Fruit fly (Drosophila melanogaster): Measurements from ENCODE around the gene CG42714.

Gene CG42714

DNA sequence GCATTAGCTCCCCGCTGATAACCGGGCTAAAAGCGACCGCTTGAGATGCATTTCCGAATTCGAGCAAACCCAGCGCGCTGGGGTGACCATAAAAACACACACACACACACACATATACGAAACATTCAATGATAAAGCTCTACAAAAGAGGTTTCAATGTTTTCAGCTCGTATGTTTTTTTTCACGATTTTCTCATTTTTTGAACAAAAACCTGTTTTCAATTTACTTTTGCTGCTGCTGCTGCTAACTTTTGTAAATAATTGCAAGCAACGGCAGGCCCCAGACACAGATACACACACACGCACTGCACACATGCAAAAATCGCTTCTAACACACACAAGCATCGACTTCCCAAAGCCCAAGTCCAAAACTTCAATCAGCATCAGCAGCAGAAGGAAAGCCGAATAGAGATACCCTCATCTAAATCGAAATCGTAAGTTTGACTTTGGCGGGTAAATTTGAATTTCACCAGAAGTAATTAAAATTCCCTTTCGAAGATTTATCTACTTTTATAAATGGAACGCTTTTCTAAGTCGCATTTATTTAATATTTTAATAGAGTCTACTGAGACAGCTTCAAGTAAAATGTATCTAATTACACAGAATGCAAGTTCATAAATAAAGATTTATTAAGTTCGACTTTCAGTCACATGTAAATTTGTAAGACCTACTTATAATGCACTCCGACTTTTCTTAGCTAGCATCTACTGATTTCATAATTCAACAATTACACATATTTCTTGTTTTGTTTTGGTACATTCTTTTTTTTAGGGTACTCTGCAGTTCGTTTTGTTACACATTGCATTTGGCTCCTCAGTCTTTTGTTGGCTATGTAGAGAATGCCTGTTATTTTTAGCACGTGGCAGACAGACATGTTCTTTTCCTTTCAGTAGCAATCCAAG is 15.6 kb upstream of the CG42714 start:
- no peak for TF ChIP-seq CG8159 (tag; optimal IDR thresholded peaks at IDR 0.05)
- no peak for TF ChIP-seq Snoo (tag; optimal IDR thresholded peaks at IDR 0.05)
- no peak for TF ChIP-seq gl (tag; optimal IDR thresholded peaks at IDR 0.05)
- peak; percentile 71 for TF ChIP-seq CG12605 (GFP tag; IDR thresholded peaks at IDR 0.05)
- no peak for TF ChIP-seq rn (GFP tag; IDR thresholded peaks at IDR 0.05)
- TF ChIP-seq CG32121 (GFP tag; IDR thresholded peaks at IDR 0.05): peak; percentile 56; the same call in 1 of the 2 replicates
- TF ChIP-seq EcR (GFP tag; optimal IDR thresholded peaks at IDR 0.05): no peak
- TF ChIP-seq Ets98B (GFP tag; IDR thresholded peaks at IDR 0.05): peak; percentile 68
- peak; percentile 58; the same call in 2 of the 3 replicates for TF ChIP-seq CG4496 (GFP tag; IDR thresholded peaks at IDR 0.05)
- peak; percentile 37 for TF ChIP-seq CG13204 (GFP tag; optimal IDR thresholded peaks at IDR 0.05)
- TF ChIP-seq fd96Ca (GFP tag; IDR thresholded peaks at IDR 0.05): peak; percentile 63; the same call in 2 of the 3 replicates
- TF ChIP-seq CG14655 (GFP tag; optimal IDR thresholded peaks at IDR 0.05): peak; percentile 39
- TF ChIP-seq CG10348 (GFP tag; IDR thresholded peaks at IDR 0.05): no peak
- TF ChIP-seq CG8301 (tag; optimal IDR thresholded peaks at IDR 0.05): no peak
- no peak for TF ChIP-seq CG15710 (tag; optimal IDR thresholded peaks at IDR 0.05)
- peak; percentile 2 for TF ChIP-seq CG9948 (tag; optimal IDR thresholded peaks at IDR 0.05)
- no peak for TF ChIP-seq D1 (tag; optimal IDR thresholded peaks at IDR 0.05)
- no peak for TF ChIP-seq Pif1B (GFP tag; optimal IDR thresholded peaks at IDR 0.05)
- no peak for TF ChIP-seq CG17806 (tag; optimal IDR thresholded peaks at IDR 0.05)
- peak; percentile 4 for TF ChIP-seq Pif1A (GFP tag; optimal IDR thresholded peaks at IDR 0.05)
- TF ChIP-seq CG34367 (tag; optimal IDR thresholded peaks at IDR 0.05): no peak

DNA sequence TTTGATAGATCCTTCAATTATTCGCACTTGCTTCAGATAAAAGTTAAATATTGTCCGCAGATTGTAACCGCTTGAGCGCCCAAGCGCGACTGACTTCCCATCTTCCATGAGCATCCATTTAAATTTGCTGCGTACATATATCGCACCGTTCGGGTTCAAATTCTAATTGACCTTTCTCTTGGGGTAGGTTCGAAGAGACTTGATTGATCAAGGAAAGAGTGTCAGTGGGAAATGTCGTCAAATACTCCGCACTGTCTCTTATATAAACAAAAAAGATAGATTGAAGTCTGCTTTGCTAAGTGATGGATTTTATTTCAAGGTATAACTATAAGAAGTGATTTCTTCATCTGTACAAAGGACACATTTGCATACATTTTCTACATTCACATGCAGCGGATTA is 11.8 kb upstream of the CG42714 start, which contains the start of gene Mdr65:
Mdr65 (minus strand) TSS at position 101 of the 400 bp plus-strand sequence.
- TF ChIP-seq CG34367 (tag; optimal IDR thresholded peaks at IDR 0.05) (no peak), Pif1A (GFP tag; optimal IDR thresholded peaks at IDR 0.05) (no peak), gl (tag; optimal IDR thresholded peaks at IDR 0.05) (no peak), CG14655 (GFP tag; optimal IDR thresholded peaks at IDR 0.05) (no peak), Pif1B (GFP tag; optimal IDR thresholded peaks at IDR 0.05) (no peak), fd96Ca (GFP tag; IDR thresholded peaks at IDR 0.05) (no peak)

DNA sequence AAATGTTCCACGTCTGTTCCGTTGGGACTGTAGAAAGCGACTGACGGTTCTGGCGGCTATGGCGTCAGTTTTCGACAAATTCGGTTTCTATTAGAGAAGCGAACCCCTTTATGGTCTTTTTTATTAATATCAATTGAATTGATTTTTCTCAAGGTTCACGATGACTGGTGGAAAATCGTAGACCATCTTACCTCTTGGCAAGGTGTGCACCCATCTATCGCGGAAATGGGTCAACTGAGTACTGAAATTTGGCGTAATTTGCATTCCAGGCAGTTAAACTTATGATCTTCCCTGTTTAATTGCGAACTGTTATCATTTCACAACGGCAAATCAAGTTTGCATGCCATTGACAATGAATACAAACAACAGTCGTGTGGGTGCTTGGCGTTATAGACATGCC is 6.1 kb upstream of the CG42714 start, which contains the start of gene CG10226:
CG10226 (minus strand) TSS at position 101 of the 400 bp plus-strand sequence.
- no peak for TF ChIP-seq CG12605 (GFP tag; IDR thresholded peaks at IDR 0.05)
- TF ChIP-seq Ets98B (GFP tag; IDR thresholded peaks at IDR 0.05): no peak
- no peak for TF ChIP-seq CG10348 (GFP tag; IDR thresholded peaks at IDR 0.05)
- TF ChIP-seq rn (GFP tag; IDR thresholded peaks at IDR 0.05): no peak
- TF ChIP-seq CG32121 (GFP tag; IDR thresholded peaks at IDR 0.05): no peak
- no peak for TF ChIP-seq CG13204 (GFP tag; optimal IDR thresholded peaks at IDR 0.05)
- no peak for TF ChIP-seq EcR (GFP tag; optimal IDR thresholded peaks at IDR 0.05)
- no peak for TF ChIP-seq Pif1A (GFP tag; optimal IDR thresholded peaks at IDR 0.05)
- no peak for TF ChIP-seq CG14655 (GFP tag; optimal IDR thresholded peaks at IDR 0.05)
- TF ChIP-seq CG8159 (tag; optimal IDR thresholded peaks at IDR 0.05): no peak

- TF ChIP-seq CG14655 (GFP tag; optimal IDR thresholded peaks at IDR 0.05) (no peak), Ets98B (GFP tag; IDR thresholded peaks at IDR 0.05) (no peak), CG13204 (GFP tag; optimal IDR thresholded peaks at IDR 0.05) (no peak), Pif1B (GFP tag; optimal IDR thresholded peaks at IDR 0.05) (no peak)
These were observed 575 bp downstream of the CG42714 start, which contains the start of gene BG642312 for dm6 chr3L:6233281-6233680. Gene BG642312 (minus strand): TSS chr3L:6233381.

DNA sequence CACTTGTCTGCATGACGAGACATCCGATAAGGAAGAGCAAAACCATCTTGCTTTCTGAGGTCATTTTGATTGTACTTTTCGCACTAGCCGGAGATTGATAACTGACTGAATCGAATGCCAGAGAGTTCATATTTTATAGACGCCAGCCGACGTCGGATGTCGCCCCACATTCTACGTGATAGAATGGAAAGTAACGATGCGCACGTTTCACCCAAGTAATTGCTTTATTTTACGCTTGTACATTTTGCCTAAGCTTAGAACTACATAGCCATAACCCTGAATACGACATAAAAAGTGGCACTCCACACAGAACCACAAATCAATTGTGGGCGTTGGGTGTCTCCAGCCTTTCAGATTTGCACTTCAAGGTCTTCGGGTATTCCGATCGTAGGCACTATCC is 1.6 kb downstream of the CG42714 start, which contains the start of gene CG13299:
CG13299 (minus strand) TSS at position 101 of the 400 bp plus-strand sequence.
- TF ChIP-seq rn (GFP tag; IDR thresholded peaks at IDR 0.05) (no peak), CG10348 (GFP tag; IDR thresholded peaks at IDR 0.05) (no peak), Pif1B (GFP tag; optimal IDR thresholded peaks at IDR 0.05) (no peak), Pif1A (GFP tag; optimal IDR thresholded peaks at IDR 0.05) (no peak), D1 (tag; optimal IDR thresholded peaks at IDR 0.05) (no peak), CG13204 (GFP tag; optimal IDR thresholded peaks at IDR 0.05) (no peak), CG8301 (tag; optimal IDR thresholded peaks at IDR 0.05) (no peak), CG14655 (GFP tag; optimal IDR thresholded peaks at IDR 0.05) (no peak), CG32121 (GFP tag; IDR thresholded peaks at IDR 0.05) (no peak), CG8159 (tag; optimal IDR thresholded peaks at IDR 0.05) (no peak)

DNA sequence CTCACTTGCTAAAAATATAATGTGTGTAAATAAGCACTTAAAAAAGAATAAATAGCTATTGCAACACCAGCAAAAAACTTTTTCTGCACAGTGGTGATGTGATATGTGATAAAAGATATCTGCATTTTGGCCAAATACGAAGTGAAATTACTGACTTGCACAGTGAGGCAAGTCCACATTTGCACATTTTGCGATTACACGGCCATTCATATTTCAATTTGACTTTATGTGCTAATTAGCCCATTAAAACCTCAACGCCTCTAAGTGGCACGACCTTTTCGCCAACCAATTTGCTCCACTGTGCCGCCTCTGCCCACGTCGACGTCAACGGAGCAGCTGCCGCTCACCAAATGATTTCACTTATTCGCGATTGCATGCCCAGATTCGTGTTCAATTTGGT is 13.7 kb downstream of the CG42714 start, which contains the start of gene CG33946:
CG33946 (plus strand) TSS at position 392 of the 400 bp plus-strand sequence.
- TF ChIP-seq Ets98B (GFP tag; IDR thresholded peaks at IDR 0.05): peak; percentile 55
- peak; percentile 57; the same call in 1 of the 2 replicates for TF ChIP-seq CG10348 (GFP tag; IDR thresholded peaks at IDR 0.05)
- TF ChIP-seq CG12605 (GFP tag; IDR thresholded peaks at IDR 0.05): peak; percentile 50
- TF ChIP-seq CG8159 (tag; optimal IDR thresholded peaks at IDR 0.05): no peak
- no peak for TF ChIP-seq EcR (GFP tag; optimal IDR thresholded peaks at IDR 0.05)
- peak; percentile 54 for TF ChIP-seq rn (GFP tag; IDR thresholded peaks at IDR 0.05)
- peak; percentile 70 for TF ChIP-seq CG14655 (GFP tag; optimal IDR thresholded peaks at IDR 0.05)
- TF ChIP-seq CG9948 (tag; optimal IDR thresholded peaks at IDR 0.05): peak; percentile 41
- TF ChIP-seq CG8301 (tag; optimal IDR thresholded peaks at IDR 0.05): peak; percentile 63
- no peak for TF ChIP-seq Pif1B (GFP tag; optimal IDR thresholded peaks at IDR 0.05)
- peak; percentile 86 for TF ChIP-seq CG4496 (GFP tag; IDR thresholded peaks at IDR 0.05)
- peak; percentile 35 for TF ChIP-seq CG17806 (tag; optimal IDR thresholded peaks at IDR 0.05)
- no peak for TF ChIP-seq CG34367 (tag; optimal IDR thresholded peaks at IDR 0.05)
- peak; percentile 66 for TF ChIP-seq Snoo (tag; optimal IDR thresholded peaks at IDR 0.05)
- no peak for TF ChIP-seq gl (tag; optimal IDR thresholded peaks at IDR 0.05)
- peak; percentile 76 for TF ChIP-seq CG32121 (GFP tag; IDR thresholded peaks at IDR 0.05)
- TF ChIP-seq fd96Ca (GFP tag; IDR thresholded peaks at IDR 0.05): peak; percentile 86
